Worm (Caenorhabditis elegans) whole organism, L3 larva: ENCODE results near the gene H06I04.3.

Source experiments
- R02D3.7 ChIP-seq: fragments of 150-350 bp; optimal IDR thresholded peaks from 2 replicates; lab custom pipeline; 2014; ENCODE audit warnings: missing biosample characterization, missing genetic modification characterization
- ZK546.5 ChIP-seq: sonication (generic microtip); optimal IDR thresholded peaks from 2 replicates; lab custom pipeline; 2017; ENCODE audit warnings: missing biosample characterization, missing genetic modification characterization
- aly-2 ChIP-seq: fragments of 150-350 bp; optimal IDR thresholded peaks from 2 replicates; lab custom pipeline; 2014; ENCODE audit warnings: missing biosample characterization, missing genetic modification characterization
- ama-1 ChIP-seq: fragments of 150-350 bp; optimal IDR thresholded peaks from 2 replicates; lab custom pipeline; 2018
- ceh-16 ChIP-seq: sonication (generic microtip); optimal IDR thresholded peaks from 2 replicates; lab custom pipeline; 2017; ENCODE audit warnings: missing biosample characterization, missing genetic modification characterization
- ceh-82 ChIP-seq: fragments of 150-350 bp; optimal IDR thresholded peaks from 2 replicates; lab custom pipeline; 2014; ENCODE audit warnings: missing biosample characterization, missing genetic modification characterization
- ceh-9 ChIP-seq: sonication (generic microtip); optimal IDR thresholded peaks from 2 replicates; lab custom pipeline; 2018; ENCODE audit warnings: missing biosample characterization, missing genetic modification characterization
- daf-12 ChIP-seq: fragments of 150-350 bp; optimal IDR thresholded peaks from 2 replicates; lab custom pipeline; 2014; ENCODE audit warnings: missing biosample characterization, missing genetic modification reagents, missing genetic modification characterization
- egl-27 ChIP-seq: sonication (generic microtip); optimal IDR thresholded peaks from 4 replicates; lab custom pipeline; 2017; ENCODE audit warnings: missing biosample characterization, missing genetic modification reagents, missing genetic modification characterization
- egl-5 ChIP-seq: fragments of 150-350 bp; optimal IDR thresholded peaks from 2 replicates; lab custom pipeline; 2017; ENCODE audit warnings: missing biosample characterization, missing genetic modification reagents, missing genetic modification characterization, inconsistent platforms
- elt-1 ChIP-seq: fragments of 150-350 bp; optimal IDR thresholded peaks from 2 replicates; lab custom pipeline; 2014; ENCODE audit warnings: missing biosample characterization, missing genetic modification characterization
- elt-2 ChIP-seq: sonication (generic microtip); optimal IDR thresholded peaks from 2 replicates; lab custom pipeline; 2016; ENCODE audit warnings: missing genetic modification reagents, mild to moderate bottlenecking, missing genetic modification characterization, missing compliant biosample characterization
- elt-3 ChIP-seq, 3 experiments: fragments of 150-350 bp in 1 of 3; sonication (generic microtip) in 2 of 3; optimal IDR thresholded peaks; 2 replicates in 2 of 3; 4 replicates in 1 of 3; lab custom pipeline; 2014 to 2017; ENCODE audit warnings: missing biosample characterization in 3 of 3, missing genetic modification characterization in 3 of 3
- fkh-10 ChIP-seq: sonication (generic microtip); optimal IDR thresholded peaks from 2 replicates; lab custom pipeline; 2017; ENCODE audit warnings: missing biosample characterization, missing genetic modification reagents, missing genetic modification characterization
- hmg-11 ChIP-seq: sonication (generic microtip); optimal IDR thresholded peaks from 2 replicates; lab custom pipeline; 2016; ENCODE audit warnings: missing genetic modification characterization, missing compliant biosample characterization
- lin-15B ChIP-seq: fragments of 150-350 bp; optimal IDR thresholded peaks from 2 replicates; lab custom pipeline; 2014; ENCODE audit warnings: missing biosample characterization, missing genetic modification characterization
- lin-39 ChIP-seq: fragments of 150-350 bp; optimal IDR thresholded peaks from 2 replicates; lab custom pipeline; 2018; ENCODE audit warnings: missing biosample characterization, missing genetic modification reagents, missing genetic modification characterization
- lsy-12 ChIP-seq: sonication (generic microtip); optimal IDR thresholded peaks from 2 replicates; lab custom pipeline; 2016; ENCODE audit warnings: mild to moderate bottlenecking, missing genetic modification characterization, missing compliant biosample characterization
- mdl-1 ChIP-seq: fragments of 150-350 bp; optimal IDR thresholded peaks from 2 replicates; lab custom pipeline; 2014; ENCODE audit warnings: missing biosample characterization, missing genetic modification characterization
- mml-1 ChIP-seq: fragments of 150-350 bp; sonication (generic microtip); optimal IDR thresholded peaks from 3 replicates; lab custom pipeline; 2014; ENCODE audit warnings: missing biosample characterization, missing genetic modification characterization
- nfya-1 ChIP-seq: sonication (generic microtip); optimal IDR thresholded peaks from 2 replicates; lab custom pipeline; 2017; ENCODE audit warnings: missing genetic modification characterization, mild to moderate bottlenecking, missing compliant biosample characterization, antibody characterized with exemption, moderate library complexity; ENCODE audit not compliant: insufficient read depth
- nhr-11 ChIP-seq: fragments of 150-350 bp; optimal IDR thresholded peaks from 2 replicates; lab custom pipeline; 2014; ENCODE audit warnings: missing biosample characterization, missing genetic modification characterization
- nhr-12 ChIP-seq: fragments of 150-350 bp; optimal IDR thresholded peaks from 2 replicates; lab custom pipeline; 2014; ENCODE audit warnings: missing biosample characterization, missing genetic modification characterization
- nhr-23 ChIP-seq: fragments of 150-350 bp; optimal IDR thresholded peaks from 2 replicates; lab custom pipeline; 2014; ENCODE audit warnings: missing biosample characterization, missing genetic modification reagents, missing genetic modification characterization
- nhr-237 ChIP-seq: fragments of 150-350 bp; optimal IDR thresholded peaks from 2 replicates; lab custom pipeline; 2014; ENCODE audit warnings: missing biosample characterization, missing genetic modification characterization
- nhr-28 ChIP-seq: fragments of 150-350 bp; optimal IDR thresholded peaks from 2 replicates; lab custom pipeline; 2014; ENCODE audit warnings: missing biosample characterization, missing genetic modification characterization
- nhr-43 ChIP-seq: sonication (generic microtip); optimal IDR thresholded peaks from 2 replicates; lab custom pipeline; 2016; ENCODE audit warnings: mild to moderate bottlenecking, missing genetic modification characterization, missing compliant biosample characterization; ENCODE audit not compliant: poor library complexity, severe bottlenecking
- nhr-76 ChIP-seq: fragments of 150-350 bp; sonication (generic microtip); optimal IDR thresholded peaks from 5 replicates; lab custom pipeline; 2014; ENCODE audit warnings: missing biosample characterization, missing genetic modification characterization
- nhr-77 ChIP-seq: fragments of 150-350 bp; optimal IDR thresholded peaks from 2 replicates; lab custom pipeline; 2014; ENCODE audit warnings: missing biosample characterization, missing genetic modification characterization
- pha-4 ChIP-seq: fragments of 150-350 bp; optimal IDR thresholded peaks from 2 replicates; lab custom pipeline; 2014; ENCODE audit warnings: missing biosample characterization, missing genetic modification reagents, missing genetic modification characterization
- pqm-1 ChIP-seq: fragments of 150-350 bp; optimal IDR thresholded peaks from 2 replicates; lab custom pipeline; 2017; ENCODE audit warnings: missing biosample characterization, missing genetic modification characterization, inconsistent platforms
- skn-1 ChIP-seq: fragments of 150-350 bp; optimal IDR thresholded peaks from 2 replicates; lab custom pipeline; 2014; ENCODE audit warnings: missing biosample characterization, missing genetic modification characterization
- tbx-2 ChIP-seq: sonication (generic microtip); optimal IDR thresholded peaks from 2 replicates; lab custom pipeline; 2016; ENCODE audit warnings: mild to moderate bottlenecking, missing genetic modification characterization, missing compliant biosample characterization
- unc-39 ChIP-seq: sonication (generic microtip); optimal IDR thresholded peaks from 4 replicates; lab custom pipeline; 2017; ENCODE audit warnings: missing biosample characterization, missing genetic modification characterization
- zag-1 ChIP-seq: fragments of 150-350 bp; optimal IDR thresholded peaks from 2 replicates; lab custom pipeline; 2014; ENCODE audit warnings: missing biosample characterization, missing genetic modification characterization
- ztf-11 ChIP-seq: fragments of 150-350 bp; optimal IDR thresholded peaks from 2 replicates; lab custom pipeline; 2014; ENCODE audit warnings: missing biosample characterization, missing genetic modification characterization
- ztf-4 ChIP-seq: fragments of 150-350 bp; optimal IDR thresholded peaks from 2 replicates; lab custom pipeline; 2014; ENCODE audit warnings: missing biosample characterization, missing genetic modification characterization

H06I04.3 gene

ce11 chrIII:3029822-3030221, 40.5 kb upstream of the H06I04.3 start:
- TF ChIP-seq nhr-43 (tag; lab: Kevin White, UChicago) (no peak), elt-2 (tag; lab: Kevin White, UChicago) (peak; percentile 15), pha-4 (tag; lab: Kevin White, UChicago) (peak; percentile 10)

- TF ChIP-seq egl-5 (tag; lab: Kevin White, UChicago) = peak; percentile 48
- TF ChIP-seq lin-39 (tag; lab: Kevin White, UChicago) = peak; percentile 49
- no peak for TF ChIP-seq daf-12
- TF ChIP-seq hmg-11 = peak; percentile 38
- no peak for TF ChIP-seq lin-15B
- no peak for TF ChIP-seq elt-3 (tag; optimal IDR thresholded peaks at IDR 0.05; lab: Kevin White, UChicago)
- peak; percentile 93 for TF ChIP-seq nfya-1 (tag; lab: Kevin White, UChicago)
- no peak for TF ChIP-seq ama-1 (lab: Kevin White, UChicago)
- TF ChIP-seq ceh-82 = no peak
- no peak for TF ChIP-seq zag-1 (tag; lab: Kevin White, UChicago)
- TF ChIP-seq nhr-23 (tag; lab: Kevin White, UChicago) = no peak
- TF ChIP-seq ztf-11 = no peak
- no peak for TF ChIP-seq nhr-77 (tag; lab: Kevin White, UChicago)
- no peak for TF ChIP-seq pqm-1 (tag; lab: Kevin White, UChicago)
- TF ChIP-seq egl-27 (tag; lab: Kevin White, UChicago) = no peak
- no peak for TF ChIP-seq aly-2 (tag; lab: Kevin White, UChicago)
- no peak for TF ChIP-seq nhr-12 (tag; lab: Kevin White, UChicago)
- TF ChIP-seq, all 47 proteins: peak for 4
Measured at ce11 chrIII:3031017-3031756, 39.1 kb upstream of the H06I04.3 start.

ce11 chrIII:3033507-3033906, 36.8 kb upstream of the H06I04.3 start:
- TF ChIP-seq elt-3 (tag; optimal IDR thresholded peaks at IDR 0.05; lab: Kevin White, UChicago) = no peak
- TF ChIP-seq nfya-1 (tag; lab: Kevin White, UChicago) = peak; percentile 70
- no peak for TF ChIP-seq egl-5 (tag; lab: Kevin White, UChicago)
- no peak for TF ChIP-seq nhr-28

- TF ChIP-seq ztf-11 (no peak), pha-4 (tag; lab: Kevin White, UChicago) (no peak), nhr-11 (tag; lab: Kevin White, UChicago) (no peak), daf-12 (no peak), nhr-12 (tag; lab: Kevin White, UChicago) (no peak), aly-2 (tag; lab: Kevin White, UChicago) (no peak), ama-1 (lab: Kevin White, UChicago) (no peak), zag-1 (tag; lab: Kevin White, UChicago) (no peak), ceh-82 (no peak), tbx-2 (tag; lab: Kevin White, UChicago) (no peak), egl-5 (tag; lab: Kevin White, UChicago) (no peak), ztf-4 (tag; lab: Kevin White, UChicago) (no peak), nhr-28 (no peak), R02D3.7 (no peak), nhr-237 (tag; lab: Kevin White, UChicago) (no peak), lin-39 (tag; lab: Kevin White, UChicago) (no peak), ceh-16 (no peak), elt-3 (tag; optimal IDR thresholded peaks at IDR 0.05; lab: Kevin White, UChicago) (no peak), mml-1 (no peak), fkh-10 (no peak)
Measured at ce11 chrIII:3033931-3034330, 36.4 kb upstream of the H06I04.3 start.

- TF ChIP-seq unc-39 (tag; lab: Kevin White, UChicago) (no peak), elt-1 (tag; lab: Kevin White, UChicago) (no peak), elt-3 (tag; optimal IDR thresholded peaks at IDR 0.05; lab: Kevin White, UChicago) (no peak), mdl-1 (no peak), nfya-1 (tag; lab: Kevin White, UChicago) (peak; percentile 11), ama-1 (lab: Kevin White, UChicago) (no peak), R02D3.7 (no peak), nhr-76 (tag; lab: Kevin White, UChicago) (no peak), ZK546.5 (tag; lab: Kevin White, UChicago) (no peak), elt-2 (tag; lab: Kevin White, UChicago) (peak; percentile 67), pqm-1 (tag; lab: Kevin White, UChicago) (no peak), pha-4 (tag; lab: Kevin White, UChicago) (peak; percentile 32), egl-5 (tag; lab: Kevin White, UChicago) (no peak), ceh-9 (tag; lab: Kevin White, UChicago) (no peak), nhr-23 (tag; lab: Kevin White, UChicago) (no peak), skn-1 (tag; lab: Kevin White, UChicago) (no peak), lsy-12 (no peak), nhr-77 (tag; lab: Kevin White, UChicago) (no peak), ceh-82 (no peak)
Measured at ce11 chrIII:3034458-3034857, 35.9 kb upstream of the H06I04.3 start.
